Fruit fly (Drosophila melanogaster) whole organism, embryonic: ENCODE data around the gene CG5592.
A peak's percentile ranks its signal among the peaks of the same experiment; 100 is the strongest.

ENCODE experiments used
- Asciz ChIP-seq: fragments of 200-800 bp; sonication (Bioruptor generic); optimal IDR thresholded peaks from 2 replicates; lab custom pipeline; 2017; ENCODE audit warnings: missing biosample characterization, mild to moderate bottlenecking, missing genetic modification characterization, missing genetic modification reagents
- B-H2 ChIP-seq: fragments of 200-800 bp; sonication (Bioruptor generic); optimal IDR thresholded peaks from 2 replicates; lab custom pipeline; 2018; ENCODE audit warnings: missing biosample characterization, mild to moderate bottlenecking, missing genetic modification characterization
- BEAF-32 ChIP-seq: fragments of 200-800 bp; sonication (Bioruptor generic); optimal IDR thresholded peaks from 3 replicates; lab custom pipeline; 2017; ENCODE audit warnings: missing biosample characterization, missing genetic modification characterization, mild to moderate bottlenecking, moderate library complexity, missing genetic modification reagents
- Bdp1 ChIP-seq: fragments of 200-800 bp; sonication (Bioruptor generic); optimal IDR thresholded peaks from 3 replicates; lab custom pipeline; 2016; ENCODE audit warnings: missing biosample characterization, missing genetic modification characterization
- CG10274 ChIP-seq: fragments of 200-800 bp; sonication (Bioruptor generic); optimal IDR thresholded peaks from 3 replicates; lab custom pipeline; 2017; ENCODE audit warnings: missing biosample characterization, mild to moderate bottlenecking, missing genetic modification characterization
- CG10654 ChIP-seq: fragments of 200-800 bp; sonication (Bioruptor generic); optimal IDR thresholded peaks from 2 replicates; lab custom pipeline; 2016; ENCODE audit warnings: missing biosample characterization, missing genetic modification characterization
- CG12659 ChIP-seq: fragments of 200-800 bp; sonication (Bioruptor generic); optimal IDR thresholded peaks from 3 replicates; lab custom pipeline; 2017; ENCODE audit warnings: mild to moderate bottlenecking, missing biosample characterization, missing genetic modification reagents, missing genetic modification characterization
- CG13287 ChIP-seq: fragments of 200-800 bp; sonication (Bioruptor generic); IDR thresholded peaks from 2 replicates; pipeline ENCODE4 v1.3.6; 2022; ENCODE audit warnings: missing biosample characterization, missing genetic modification characterization; ENCODE audit not compliant: partially characterized antibody
- CG15514 ChIP-seq: fragments of 200-800 bp; sonication (Bioruptor generic); optimal IDR thresholded peaks from 3 replicates; lab custom pipeline; 2017; ENCODE audit warnings: missing biosample characterization, missing genetic modification characterization, mild to moderate bottlenecking, moderate library complexity, missing genetic modification reagents
- CG15601 ChIP-seq: fragments of 200-800 bp; sonication (Bioruptor generic); optimal IDR thresholded peaks from 3 replicates; lab custom pipeline; 2019; ENCODE audit warnings: missing biosample characterization, mild to moderate bottlenecking, missing genetic modification characterization, moderate library complexity
- CG15696 ChIP-seq: fragments of 200-800 bp; sonication (Bioruptor generic); optimal IDR thresholded peaks from 2 replicates; lab custom pipeline; 2019; ENCODE audit warnings: missing biosample characterization, mild to moderate bottlenecking, missing genetic modification characterization, moderate library complexity
- CG2712 ChIP-seq: fragments of 200-800 bp; optimal IDR thresholded peaks from 3 replicates; lab custom pipeline; 2019; ENCODE audit warnings: missing biosample characterization, mild to moderate bottlenecking, missing genetic modification characterization, moderate library complexity
- CG34224 ChIP-seq: fragments of 200-800 bp; sonication (Bioruptor generic); IDR thresholded peaks from 3 replicates; pipeline ENCODE4 v1.3.6; 2022; ENCODE audit warnings: missing biosample characterization, missing genetic modification characterization; ENCODE audit not compliant: partially characterized antibody
- CG3726 ChIP-seq: fragments of 200-800 bp; sonication (Bioruptor generic); IDR thresholded peaks from 3 replicates; pipeline ENCODE4, ENCODE4 v1.3.6; 2022; ENCODE audit warnings: missing biosample characterization, missing genetic modification characterization
- CG6689 ChIP-seq: fragments of 200-800 bp; sonication (Bioruptor generic); IDR thresholded peaks from 2 replicates; pipeline ENCODE4 v1.3.6; 2022; ENCODE audit warnings: missing biosample characterization, missing genetic modification characterization
- CG7987 ChIP-seq: fragments of 200-800 bp; sonication (Bioruptor generic); optimal IDR thresholded peaks from 2 replicates; lab custom pipeline; 2018; ENCODE audit warnings: missing biosample characterization, mild to moderate bottlenecking, missing genetic modification characterization, moderate library complexity
- CG9797 ChIP-seq: fragments of 200-800 bp; sonication (Bioruptor generic); optimal IDR thresholded peaks from 3 replicates; lab custom pipeline; 2018; ENCODE audit warnings: missing biosample characterization, mild to moderate bottlenecking, missing genetic modification characterization
- CoRest ChIP-seq: fragments of 200-800 bp; sonication (Bioruptor generic); optimal IDR thresholded peaks from 3 replicates; lab custom pipeline; 2018; ENCODE audit warnings: missing biosample characterization, mild to moderate bottlenecking, missing genetic modification characterization, moderate library complexity
- Dp ChIP-seq: fragments of 200-800 bp; sonication (Bioruptor generic); optimal IDR thresholded peaks from 2 replicates; lab custom pipeline; 2018; ENCODE audit warnings: missing biosample characterization, mild to moderate bottlenecking, missing genetic modification characterization, moderate library complexity
- ERR ChIP-seq: fragments of 200-800 bp; sonication (Bioruptor generic); optimal IDR thresholded peaks from 2 replicates; lab custom pipeline; 2016; ENCODE audit warnings: missing biosample characterization, missing genetic modification characterization
- Elba2 ChIP-seq: fragments of 200-800 bp; sonication (Bioruptor generic); optimal IDR thresholded peaks from 3 replicates; lab custom pipeline; 2016; ENCODE audit warnings: missing biosample characterization, missing genetic modification characterization
- Gug ChIP-seq: fragments of 200-800 bp; sonication (Bioruptor generic); IDR thresholded peaks from 4 replicates; pipeline ENCODE4 v1.3.6; 2022; ENCODE audit warnings: missing biosample characterization, missing genetic modification characterization
- HLH4C ChIP-seq: fragments of 200-800 bp; sonication (Bioruptor generic); IDR thresholded peaks from 3 replicates; pipeline ENCODE4 v1.3.6; 2022; ENCODE audit warnings: missing biosample characterization, missing genetic modification characterization; ENCODE audit not compliant: partially characterized antibody
- HLH54F ChIP-seq: fragments of 200-800 bp; sonication (Bioruptor generic); optimal IDR thresholded peaks from 3 replicates; lab custom pipeline; 2016; ENCODE audit warnings: missing biosample characterization, missing genetic modification characterization
- MESR4 ChIP-seq: fragments of 200-800 bp; sonication (Bioruptor generic); optimal IDR thresholded peaks from 2 replicates; lab custom pipeline; 2018; ENCODE audit warnings: missing biosample characterization, mild to moderate bottlenecking, missing genetic modification characterization, moderate library complexity
- Max ChIP-seq: fragments of 200-800 bp; sonication (Bioruptor generic); optimal IDR thresholded peaks from 2 replicates; lab custom pipeline; 2016; ENCODE audit warnings: missing biosample characterization, mild to moderate bottlenecking, missing genetic modification characterization
- NC2α ChIP-seq: fragments of 200-800 bp; sonication (Bioruptor generic); optimal IDR thresholded peaks from 2 replicates; lab custom pipeline; 2016; ENCODE audit warnings: missing biosample characterization, missing genetic modification characterization
- NC2β ChIP-seq: fragments of 200-800 bp; sonication (Bioruptor generic); optimal IDR thresholded peaks from 2 replicates; lab custom pipeline; 2016; ENCODE audit warnings: missing biosample characterization, missing genetic modification characterization
- Scr ChIP-seq: fragments of 200-800 bp; sonication (Bioruptor generic); IDR thresholded peaks from 2 replicates; pipeline ENCODE4 v1.3.6; 2022; ENCODE audit warnings: missing biosample characterization, missing genetic modification characterization; ENCODE audit not compliant: partially characterized antibody
- Sin3A ChIP-seq: fragments of >200 bp; optimal IDR thresholded peaks from 2 replicates; lab custom pipeline; 2018
- Xrp1 ChIP-seq: fragments of 200-800 bp; sonication (Bioruptor generic); IDR thresholded peaks from 2 replicates; pipeline ENCODE4 v1.3.6; 2022; ENCODE audit warnings: missing biosample characterization, missing genetic modification characterization
- ci ChIP-seq: fragments of 200-800 bp; sonication (Bioruptor generic); IDR thresholded peaks from 3 replicates; pipeline ENCODE4 v1.3.6; 2022; ENCODE audit warnings: missing biosample characterization, missing genetic modification characterization
- eyg ChIP-seq: fragments of 200-800 bp; sonication (Bioruptor generic); optimal IDR thresholded peaks from 3 replicates; lab custom pipeline; 2016; ENCODE audit warnings: missing biosample characterization, missing genetic modification characterization
- gfzf ChIP-seq: fragments of 200-800 bp; sonication (Bioruptor generic); optimal IDR thresholded peaks from 2 replicates; lab custom pipeline; 2016; ENCODE audit warnings: missing biosample characterization, mild to moderate bottlenecking, missing genetic modification characterization, moderate library complexity
- ind ChIP-seq: fragments of 200-800 bp; sonication (Bioruptor generic); optimal IDR thresholded peaks from 3 replicates; lab custom pipeline; 2016; ENCODE audit warnings: missing biosample characterization, missing genetic modification characterization
- insv ChIP-seq, 2 experiments: fragments of 200-800 bp; sonication (Bioruptor generic); optimal IDR thresholded peaks; 3 replicates each; lab custom pipeline; 2016 to 2018; ENCODE audit warnings: missing biosample characterization in 2 of 2, missing genetic modification characterization in 2 of 2
- jumu ChIP-seq: fragments of 200-800 bp; sonication (Bioruptor generic); optimal IDR thresholded peaks from 3 replicates; lab custom pipeline; 2016; ENCODE audit warnings: missing biosample characterization, missing genetic modification characterization
- lilli ChIP-seq: fragments of 200-800 bp; sonication (Bioruptor generic); optimal IDR thresholded peaks from 3 replicates; lab custom pipeline; 2016; ENCODE audit warnings: missing biosample characterization, missing genetic modification characterization
- p53 ChIP-seq: fragments of 200-800 bp; sonication (Bioruptor generic); optimal IDR thresholded peaks from 2 replicates; lab custom pipeline; 2016; ENCODE audit warnings: missing biosample characterization, missing genetic modification characterization
- pfk ChIP-seq: fragments of 200-800 bp; sonication (Bioruptor generic); optimal IDR thresholded peaks from 2 replicates; lab custom pipeline; 2018; ENCODE audit warnings: missing biosample characterization, mild to moderate bottlenecking, missing genetic modification characterization, moderate library complexity
- pita ChIP-seq: fragments of 200-800 bp; sonication (Bioruptor generic); optimal IDR thresholded peaks from 2 replicates; lab custom pipeline; 2017; ENCODE audit warnings: missing biosample characterization, mild to moderate bottlenecking, missing genetic modification characterization
- pnt ChIP-seq: fragments of 200-800 bp; sonication (Bioruptor generic); optimal IDR thresholded peaks from 3 replicates; lab custom pipeline; 2016; ENCODE audit warnings: missing biosample characterization, missing genetic modification characterization
- prd ChIP-seq, 3 experiments: fragments of >200 bp in 2 of 3; fragments of 200-800 bp in 1 of 3; sonication (Bioruptor generic) in 1 of 3; optimal IDR thresholded peaks in 2 of 3; IDR thresholded peaks in 1 of 3; 2 replicates in 2 of 3; 3 replicates in 1 of 3; pipeline versions ENCODE4 v1.3.6 to Lab custom; 2017 to 2022; ENCODE audit warnings: missing biosample characterization in 1 of 3, missing genetic modification characterization in 1 of 3
- pzg ChIP-seq: fragments of 200-800 bp; sonication (Bioruptor generic); optimal IDR thresholded peaks from 3 replicates; lab custom pipeline; 2018; ENCODE audit warnings: missing biosample characterization, mild to moderate bottlenecking, missing genetic modification characterization, moderate library complexity
- sd ChIP-seq: fragments of 200-800 bp; sonication (Bioruptor generic); optimal IDR thresholded peaks from 3 replicates; lab custom pipeline; 2018; ENCODE audit warnings: missing biosample characterization, mild to moderate bottlenecking, missing genetic modification characterization, moderate library complexity
- sens ChIP-seq: fragments of 200-800 bp; sonication (Bioruptor generic); peaks from one replicate; lab custom pipeline; 2016; ENCODE audit warnings: missing biosample characterization, missing genetic modification characterization
- shn ChIP-seq: fragments of 200-800 bp; sonication (Bioruptor generic); optimal IDR thresholded peaks from 3 replicates; lab custom pipeline; 2016; ENCODE audit warnings: missing biosample characterization, missing genetic modification characterization
- tin ChIP-seq: fragments of 200-800 bp; sonication (Bioruptor generic); optimal IDR thresholded peaks from 3 replicates; lab custom pipeline; 2016; ENCODE audit warnings: missing biosample characterization, missing genetic modification characterization
- unpg ChIP-seq: fragments of 200-800 bp; sonication (Bioruptor generic); optimal IDR thresholded peaks from 3 replicates; lab custom pipeline; 2018; ENCODE audit warnings: missing biosample characterization, mild to moderate bottlenecking, missing genetic modification characterization, moderate library complexity

CG5592 gene

dm6 chr3L:5932363-5932914 lies 35.0 kb downstream of the CG5592 start, which contains the start of gene Rcc1 (continued):
- TF ChIP-seq pzg (GFP tag; lab: Kevin White, UChicago) (peak; percentile 90), MESR4 (peak; percentile 61), NC2β (GFP tag; lab: Kevin White, UChicago) (peak; percentile 21), CG15601 (peak; percentile 32), CG6689 (GFP tag; lab: Robert Waterston, UW) (no peak), CG12659 (GFP tag; lab: Kevin White, UChicago) (peak; percentile 48), Elba2 (GFP tag; lab: Kevin White, UChicago) (peak; percentile 83), tin (GFP tag; lab: Kevin White, UChicago) (peak; percentile 9), Asciz (GFP tag; lab: Kevin White, UChicago) (no peak), ERR (peak; percentile 43), insv (GFP tag; optimal IDR thresholded peaks at IDR 0.05; lab: Kevin White, UChicago) (peak in 1 of 2 experiments; percentile 63), BEAF-32 (GFP tag; lab: Kevin White, UChicago) (peak; percentile 74), CG10274 (no peak), Xrp1 (0 out of 2 replicates have a peak, but pooled peaks have one; percentile 29), prd (optimal IDR thresholded peaks at IDR 0.05; lab: Kevin White, UChicago) (no peak), prd (GFP tag; IDR thresholded peaks at IDR 0.05; lab: Robert Waterston, UW) (0 out of 3 replicates have a peak, but pooled peaks have one; percentile 11), CG34224 (GFP tag; lab: Robert Waterston, UW) (peak; percentile 52; the same call in 1 of the 3 replicates), lilli (GFP tag; lab: Kevin White, UChicago) (no peak), Sin3A (lab: Kevin White, UChicago) (peak; percentile 98), shn (GFP tag; lab: Kevin White, UChicago) (peak; percentile 58), B-H2 (GFP tag; lab: Kevin White, UChicago) (no peak), pnt (GFP tag; lab: Kevin White, UChicago) (peak; percentile 13), CG2712 (peak; percentile 29), NC2α (GFP tag; lab: Kevin White, UChicago) (no peak), sens (peak; percentile 67), Gug (GFP tag; lab: Robert Waterston, UW) (no peak), sd (tag; lab: Kevin White, UChicago) (no peak), CG15514 (peak; percentile 90), CG15696 (tag; lab: Kevin White, UChicago) (peak; percentile 23), CG9797 (peak; percentile 70), pfk (GFP tag; lab: Kevin White, UChicago) (no peak), CG7987 (no peak), ci (GFP tag; lab: Robert Waterston, UW) (0 out of 3 replicates have a peak, but pooled peaks have one; percentile 15), CG3726 (GFP tag; lab: Robert Waterston, UW) (no peak), Scr (GFP tag; lab: Robert Waterston, UW) (peak; percentile 70), Dp (GFP tag; lab: Kevin White, UChicago) (peak; percentile 97), ind (peak; percentile 1), HLH54F (GFP tag; lab: Kevin White, UChicago) (peak; percentile 18), CG10654 (GFP tag; lab: Kevin White, UChicago) (peak; percentile 10), CoRest (peak; percentile 53), Max (GFP tag; lab: Kevin White, UChicago) (peak; percentile 2), HLH4C (GFP tag; lab: Robert Waterston, UW) (peak; percentile 85), Bdp1 (peak; percentile 10), gfzf (GFP tag; lab: Kevin White, UChicago) (peak; percentile 70), pita (GFP tag; lab: Kevin White, UChicago) (peak; percentile 74), p53 (GFP tag; lab: Kevin White, UChicago) (no peak), eyg (GFP tag; lab: Kevin White, UChicago) (no peak), CG13287 (GFP tag; lab: Robert Waterston, UW) (peak; percentile 78), unpg (GFP tag; lab: Kevin White, UChicago) (no peak), jumu (GFP tag; lab: Kevin White, UChicago) (peak; percentile 34)
